Worm (Caenorhabditis elegans): ENCODE measurements around the gene ugt-16.
A peak's percentile ranks its signal among the peaks of the same experiment; 100 is the strongest.

ugt-16 gene

DNA sequence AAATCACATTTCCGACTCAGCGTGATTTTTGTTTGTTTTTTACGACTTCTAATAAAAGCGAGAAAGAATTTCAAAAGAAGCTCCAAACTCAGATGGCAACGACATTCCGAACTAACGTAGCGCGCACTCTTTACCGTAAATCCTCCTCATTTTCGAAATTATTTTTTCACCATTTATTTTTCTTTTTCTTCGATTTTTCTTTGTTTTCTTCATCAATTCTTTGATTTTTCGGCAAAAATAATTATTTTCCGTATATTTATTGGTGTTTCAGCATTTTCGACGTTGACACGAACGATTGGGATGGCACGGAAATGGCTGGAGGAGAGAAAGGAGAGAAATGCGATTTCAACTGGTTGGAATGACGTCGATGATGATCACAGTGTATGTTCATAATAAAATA lies 40.8 kb downstream of the ugt-16 start, which contains the start of gene T07F10.5:
T07F10.5 (plus strand) TSS at position 301 of the 400 bp plus-strand sequence.
- 0 out of 2 replicates have a peak, but pooled peaks have one; percentile 13 for TF ChIP-seq attf-3 (GFP tag; conservative IDR thresholded peaks at IDR 0.05)

- no peak for TF ChIP-seq lag-1 (GFP tag; IDR thresholded peaks at IDR 0.05)
- TF ChIP-seq ceh-79 (tag; optimal IDR thresholded peaks at IDR 0.05): no peak
- TF ChIP-seq unc-62 (GFP tag; optimal IDR thresholded peaks at IDR 0.05): no peak
- TF ChIP-seq hmg-20 (GFP tag; IDR thresholded peaks at IDR 0.05): no peak
- no peak for TF ChIP-seq ztf-25 (GFP tag; IDR thresholded peaks at IDR 0.05)
- no peak for TF ChIP-seq nhr-27 (tag; optimal IDR thresholded peaks at IDR 0.05)
- TF ChIP-seq chd-7 (tag; optimal IDR thresholded peaks at IDR 0.05): no peak
- no peak for TF ChIP-seq ceh-100 (GFP tag; IDR thresholded peaks at IDR 0.05)
- no peak for TF ChIP-seq aptf-2 (GFP tag; conservative IDR thresholded peaks at IDR 0.05)
- no peak for TF ChIP-seq lir-1 (GFP tag; conservative IDR thresholded peaks at IDR 0.05)
- no peak for TF ChIP-seq C17E4.6 (GFP tag; IDR thresholded peaks at IDR 0.05)
- TF ChIP-seq F49E8.2 (tag; optimal IDR thresholded peaks at IDR 0.05; ENCODE audit: insufficient read depth): no peak
- no peak for TF ChIP-seq F10E7.11 (tag; optimal IDR thresholded peaks at IDR 0.05)
- no peak for TF ChIP-seq sptf-2 (GFP tag; optimal IDR thresholded peaks at IDR 0.05)
- no peak for TF ChIP-seq T07F8.4 (tag; optimal IDR thresholded peaks at IDR 0.05)
- no peak for TF ChIP-seq him-1 (tag; optimal IDR thresholded peaks at IDR 0.05)
- TF ChIP-seq attf-6 (GFP tag; IDR thresholded peaks at IDR 0.05): no peak
Observed at ce11 chrV:12867997-12868396, 43.2 kb downstream of the ugt-16 start, which contains the start of gene nspg-1. Gene nspg-1 (minus strand): TSS chrV:12868097.

DNA sequence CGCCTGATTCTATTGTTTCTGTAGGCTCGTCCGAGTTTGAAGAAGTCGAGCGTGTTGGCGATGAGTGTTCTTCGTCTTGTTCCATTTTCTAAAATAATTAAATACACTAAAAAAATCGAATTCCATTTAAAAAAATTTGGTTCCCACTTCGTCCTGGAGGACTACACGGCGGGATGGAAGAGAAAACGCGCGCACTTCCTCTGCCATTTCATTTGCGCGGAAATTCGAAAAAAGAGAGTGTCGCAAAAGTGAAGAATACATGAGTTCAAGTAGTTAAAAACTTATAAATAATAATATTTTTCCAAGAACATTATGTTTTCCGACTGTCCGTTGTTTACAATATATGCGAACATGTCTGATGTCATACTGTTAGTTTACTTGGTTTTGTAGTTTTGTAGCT lies 45.1 kb downstream of the ugt-16 start, which contains the start of gene T07F10.3:
T07F10.3 (minus strand) TSS at position 98 of the 400 bp plus-strand sequence.
- TF ChIP-seq fkh-3 (tag; optimal IDR thresholded peaks at IDR 0.05) (no peak), let-526 (GFP tag; IDR thresholded peaks at IDR 0.05) (peak; percentile 84), madf-8 (GFP tag; conservative IDR thresholded peaks at IDR 0.05) (peak; percentile 58), ama-1 (optimal IDR thresholded peaks at IDR 0.05) (no peak), ama-1 (GFP tag; optimal IDR thresholded peaks at IDR 0.05) (no peak), mel-28 (tag; optimal IDR thresholded peaks at IDR 0.05; ENCODE audit: borderline replicate concordance) (no peak), B0261.1 (tag; optimal IDR thresholded peaks at IDR 0.05) (peak; percentile 23), F23B12.7 (tag; optimal IDR thresholded peaks at IDR 0.05; ENCODE audit: insufficient read depth) (peak; percentile 43), lsl-1 (GFP tag; optimal IDR thresholded peaks at IDR 0.05) (peak; percentile 55), egl-44 (GFP tag; IDR thresholded peaks at IDR 0.05) (no peak), tbp1 (GFP tag; optimal IDR thresholded peaks at IDR 0.05) (peak; percentile 48), nfyb-1 (GFP tag; IDR thresholded peaks at IDR 0.05) (0 out of 2 replicates have a peak, but pooled peaks have one; percentile 60), bed-2 (GFP tag; IDR thresholded peaks at IDR 0.05) (peak; percentile 92), mxl-1 (tag; optimal IDR thresholded peaks at IDR 0.05) (no peak), mcd-1 (GFP tag; IDR thresholded peaks at IDR 0.05) (peak; percentile 88), aptf-2 (GFP tag; conservative IDR thresholded peaks at IDR 0.05) (0 out of 2 replicates have a peak, but pooled peaks have one; percentile 69), nhr-27 (tag; optimal IDR thresholded peaks at IDR 0.05) (no peak), T26A5.8 (tag; optimal IDR thresholded peaks at IDR 0.05) (no peak), lin-54 (GFP tag; optimal IDR thresholded peaks at IDR 0.05) (peak; percentile 95), madf-3 (GFP tag; IDR thresholded peaks at IDR 0.05) (peak; percentile 90), ceh-100 (GFP tag; IDR thresholded peaks at IDR 0.05) (peak; percentile 37; the same call in 1 of the 2 replicates), let-607 (tag; optimal IDR thresholded peaks at IDR 0.05) (peak in 1 of 2 experiments; percentile 82), D2030.7 (GFP tag; IDR thresholded peaks at IDR 0.05) (peak; percentile 39; the same call in 1 of the 2 replicates), ztf-26 (tag; optimal IDR thresholded peaks at IDR 0.05) (no peak), Y56A3A.18 (GFP tag; IDR thresholded peaks at IDR 0.05) (no peak), ceh-79 (tag; optimal IDR thresholded peaks at IDR 0.05) (no peak), nhr-90 (tag; optimal IDR thresholded peaks at IDR 0.05) (no peak), B0336.3 (GFP tag; IDR thresholded peaks at IDR 0.05) (0 out of 2 replicates have a peak, but pooled peaks have one; percentile 46), nfya-2 (GFP tag; IDR thresholded peaks at IDR 0.05) (0 out of 2 replicates have a peak, but pooled peaks have one; percentile 51), F22D6.2 (tag; optimal IDR thresholded peaks at IDR 0.05) (peak; percentile 77), bed-1 (GFP tag; IDR thresholded peaks at IDR 0.05) (no peak), ztf-18 (tag; optimal IDR thresholded peaks at IDR 0.05) (no peak)
